Fruit fly (Drosophila melanogaster) whole organism, embryonic: Measurements from ENCODE around the gene CG8142.

Source experiments
- BEAF-32 ChIP-seq: fragments of 200-800 bp; sonication (Bioruptor generic); optimal IDR thresholded peaks from 3 replicates; lab custom pipeline; 2017; ENCODE audit warnings: missing biosample characterization, missing genetic modification characterization, mild to moderate bottlenecking, moderate library complexity, missing genetic modification reagents
- CG11560 ChIP-seq: fragments of 200-800 bp; sonication (Bioruptor generic); IDR thresholded peaks from 3 replicates; pipeline ENCODE4 v1.3.6; 2022; ENCODE audit warnings: missing biosample characterization, missing genetic modification characterization
- CG13624 ChIP-seq: fragments of 200-800 bp; sonication (Bioruptor generic); optimal IDR thresholded peaks from 2 replicates; lab custom pipeline; 2016; ENCODE audit warnings: missing biosample characterization, missing genetic modification characterization
- CG13775 ChIP-seq: fragments of 200-800 bp; sonication (Bioruptor generic); optimal IDR thresholded peaks from 3 replicates; lab custom pipeline; 2017; ENCODE audit warnings: missing biosample characterization, mild to moderate bottlenecking, missing genetic modification characterization
- CG13894 ChIP-seq: fragments of 200-800 bp; sonication (Bioruptor generic); optimal IDR thresholded peaks from 3 replicates; lab custom pipeline; 2018; ENCODE audit warnings: missing biosample characterization, mild to moderate bottlenecking, missing genetic modification characterization, moderate library complexity
- CG14710 ChIP-seq: fragments of 200-800 bp; sonication (Bioruptor generic); optimal IDR thresholded peaks from 3 replicates; lab custom pipeline; 2019; ENCODE audit warnings: missing biosample characterization, mild to moderate bottlenecking, missing genetic modification characterization, moderate library complexity
- CG14965 ChIP-seq: fragments of 200-800 bp; sonication (Bioruptor generic); optimal IDR thresholded peaks from 2 replicates; lab custom pipeline; 2016; ENCODE audit warnings: missing biosample characterization, missing genetic modification characterization, borderline replicate concordance
- CG16813 ChIP-seq: fragments of 200-800 bp; sonication (Bioruptor generic); IDR thresholded peaks from 3 replicates; pipeline ENCODE4 v1.3.6; 2022; ENCODE audit warnings: missing biosample characterization, missing genetic modification characterization; ENCODE audit not compliant: partially characterized antibody
- CG16863 ChIP-seq: fragments of 200-800 bp; sonication (Bioruptor generic); optimal IDR thresholded peaks from 3 replicates; lab custom pipeline; 2016; ENCODE audit warnings: missing biosample characterization, missing genetic modification characterization
- CG17186 ChIP-seq: fragments of 200-800 bp; sonication (Bioruptor generic); optimal IDR thresholded peaks from 3 replicates; lab custom pipeline; 2017; ENCODE audit warnings: missing biosample characterization, missing genetic modification reagents, missing genetic modification characterization
- CG17802 ChIP-seq: fragments of 200-800 bp; sonication (Bioruptor generic); optimal IDR thresholded peaks from 2 replicates; lab custom pipeline; 2018; ENCODE audit warnings: missing biosample characterization, mild to moderate bottlenecking, missing genetic modification characterization, moderate library complexity
- CG18599 ChIP-seq: fragments of 200-800 bp; sonication (Bioruptor generic); optimal IDR thresholded peaks from 3 replicates; lab custom pipeline; 2017; ENCODE audit warnings: missing biosample characterization, missing genetic modification characterization, mild to moderate bottlenecking, moderate library complexity, missing genetic modification reagents
- CG18764 ChIP-seq: fragments of 200-800 bp; sonication (Bioruptor generic); optimal IDR thresholded peaks from 3 replicates; lab custom pipeline; 2016; ENCODE audit warnings: missing biosample characterization, missing genetic modification characterization
- CG2129 ChIP-seq: fragments of 200-800 bp; sonication (Bioruptor generic); IDR thresholded peaks from 2 replicates; pipeline ENCODE4 v1.3.6; 2022; ENCODE audit warnings: missing biosample characterization, missing genetic modification characterization; ENCODE audit not compliant: partially characterized antibody
- CG2678 ChIP-seq: fragments of 200-800 bp; sonication (Bioruptor generic); optimal IDR thresholded peaks from 3 replicates; lab custom pipeline; 2019; ENCODE audit warnings: missing biosample characterization, mild to moderate bottlenecking, missing genetic modification characterization, moderate library complexity
- CG30020 ChIP-seq: fragments of 200-800 bp; optimal IDR thresholded peaks from 2 replicates; lab custom pipeline; 2019; ENCODE audit warnings: missing biosample characterization, mild to moderate bottlenecking, missing genetic modification characterization, moderate library complexity
- CG3163 ChIP-seq: fragments of 200-800 bp; sonication (Bioruptor generic); optimal IDR thresholded peaks from 3 replicates; lab custom pipeline; 2016; ENCODE audit warnings: missing biosample characterization, missing genetic modification characterization
- CG34224 ChIP-seq: fragments of 200-800 bp; sonication (Bioruptor generic); IDR thresholded peaks from 3 replicates; pipeline ENCODE4 v1.3.6; 2022; ENCODE audit warnings: missing biosample characterization, missing genetic modification characterization; ENCODE audit not compliant: partially characterized antibody
- CG3847 ChIP-seq: fragments of 200-800 bp; sonication (Bioruptor generic); IDR thresholded peaks from 2 replicates; pipeline ENCODE4 v1.3.6; 2022; ENCODE audit warnings: missing biosample characterization, missing genetic modification characterization
- CG42726 ChIP-seq: fragments of 200-800 bp; sonication (Bioruptor generic); IDR thresholded peaks from 2 replicates; pipeline ENCODE4 v1.3.6; 2022; ENCODE audit warnings: missing biosample characterization, missing genetic modification characterization; ENCODE audit not compliant: partially characterized antibody
- CG7963 ChIP-seq: fragments of 200-800 bp; sonication (Bioruptor generic); IDR thresholded peaks from 3 replicates; pipeline ENCODE4 v1.3.6; 2022; ENCODE audit warnings: missing biosample characterization, missing genetic modification characterization; ENCODE audit not compliant: partially characterized antibody
- CG8089 ChIP-seq: fragments of 200-800 bp; sonication (Bioruptor generic); optimal IDR thresholded peaks from 3 replicates; lab custom pipeline; 2016; ENCODE audit warnings: missing biosample characterization, missing genetic modification characterization
- CG9727 ChIP-seq: fragments of 200-800 bp; sonication (Bioruptor generic); optimal IDR thresholded peaks from 3 replicates; lab custom pipeline; 2017; ENCODE audit warnings: missing biosample characterization, mild to moderate bottlenecking, missing genetic modification characterization
- Dp ChIP-seq: fragments of 200-800 bp; sonication (Bioruptor generic); optimal IDR thresholded peaks from 2 replicates; lab custom pipeline; 2018; ENCODE audit warnings: missing biosample characterization, mild to moderate bottlenecking, missing genetic modification characterization, moderate library complexity
- Gug ChIP-seq: fragments of 200-800 bp; sonication (Bioruptor generic); IDR thresholded peaks from 4 replicates; pipeline ENCODE4 v1.3.6; 2022; ENCODE audit warnings: missing biosample characterization, missing genetic modification characterization
- Hmr ChIP-seq: fragments of 200-800 bp; sonication (Bioruptor generic); optimal IDR thresholded peaks from 3 replicates; lab custom pipeline; 2017; ENCODE audit warnings: mild to moderate bottlenecking, missing biosample characterization, missing genetic modification reagents, missing genetic modification characterization
- Hr3 ChIP-seq: fragments of 200-800 bp; sonication (Bioruptor generic); optimal IDR thresholded peaks from 3 replicates; lab custom pipeline; 2016; ENCODE audit warnings: missing biosample characterization, missing genetic modification characterization
- Hsf ChIP-seq: fragments of 200-800 bp; sonication (Bioruptor generic); optimal IDR thresholded peaks from 3 replicates; lab custom pipeline; 2016; ENCODE audit warnings: missing biosample characterization, missing genetic modification characterization
- Opbp ChIP-seq: fragments of 200-800 bp; sonication (Bioruptor generic); IDR thresholded peaks from 3 replicates; pipeline ENCODE4 v1.3.6; 2022; ENCODE audit warnings: missing biosample characterization, missing genetic modification characterization; ENCODE audit not compliant: partially characterized antibody
- Ssrp ChIP-seq: fragments of 200-800 bp; sonication (Bioruptor generic); optimal IDR thresholded peaks from 2 replicates; lab custom pipeline; 2018; ENCODE audit warnings: missing biosample characterization, mild to moderate bottlenecking, missing genetic modification characterization, moderate library complexity
- Stat92E ChIP-seq, 3 experiments: fragments of >200 bp in 2 of 3; fragments of 200-800 bp in 1 of 3; sonication (Bioruptor generic) in 1 of 3; optimal IDR thresholded peaks; 2 replicates each; lab custom pipeline; 2017 to 2019; ENCODE audit warnings: missing biosample characterization in 3 of 3, missing genetic modification characterization in 3 of 3, mild to moderate bottlenecking in 1 of 3, moderate library complexity in 1 of 3
- abd-A ChIP-seq: fragments of 200-800 bp; sonication (Bioruptor generic); optimal IDR thresholded peaks from 3 replicates; lab custom pipeline; 2019; ENCODE audit warnings: missing biosample characterization, mild to moderate bottlenecking, missing genetic modification characterization, moderate library complexity
- aop ChIP-seq: fragments of 200-800 bp; sonication (Bioruptor generic); IDR thresholded peaks from 2 replicates; pipeline ENCODE4 v1.3.6; 2022; ENCODE audit warnings: missing biosample characterization, missing genetic modification characterization
- bbx ChIP-seq: fragments of 200-800 bp; sonication (Bioruptor generic); IDR thresholded peaks from 2 replicates; pipeline ENCODE4 v1.3.6; 2022; ENCODE audit warnings: missing biosample characterization, missing genetic modification characterization; ENCODE audit not compliant: partially characterized antibody
- bcd ChIP-seq: fragments of 200-800 bp; sonication (Bioruptor generic); optimal IDR thresholded peaks from 2 replicates; lab custom pipeline; 2017; ENCODE audit warnings: missing biosample characterization, mild to moderate bottlenecking, missing genetic modification characterization
- cato ChIP-seq: fragments of 200-800 bp; sonication (Bioruptor generic); optimal IDR thresholded peaks from 2 replicates; lab custom pipeline; 2016; ENCODE audit warnings: missing biosample characterization, missing genetic modification characterization, borderline replicate concordance
- dpn ChIP-seq, 2 experiments: fragments of 200-800 bp; sonication (Bioruptor generic); optimal IDR thresholded peaks; 3 replicates each; lab custom pipeline; 2016; ENCODE audit warnings: missing biosample characterization in 2 of 2, missing genetic modification characterization in 2 of 2
- gfzf ChIP-seq: fragments of 200-800 bp; sonication (Bioruptor generic); optimal IDR thresholded peaks from 2 replicates; lab custom pipeline; 2016; ENCODE audit warnings: missing biosample characterization, mild to moderate bottlenecking, missing genetic modification characterization, moderate library complexity
- ind ChIP-seq: fragments of 200-800 bp; sonication (Bioruptor generic); optimal IDR thresholded peaks from 3 replicates; lab custom pipeline; 2016; ENCODE audit warnings: missing biosample characterization, missing genetic modification characterization
- jumu ChIP-seq: fragments of 200-800 bp; sonication (Bioruptor generic); optimal IDR thresholded peaks from 3 replicates; lab custom pipeline; 2016; ENCODE audit warnings: missing biosample characterization, missing genetic modification characterization
- mam ChIP-seq: fragments of 200-800 bp; sonication (Bioruptor generic); optimal IDR thresholded peaks from 3 replicates; lab custom pipeline; 2016; ENCODE audit warnings: missing biosample characterization, missing genetic modification characterization
- phol ChIP-seq: fragments of 200-800 bp; sonication (Bioruptor generic); optimal IDR thresholded peaks from 3 replicates; lab custom pipeline; 2018; ENCODE audit warnings: missing biosample characterization, mild to moderate bottlenecking, missing genetic modification characterization, moderate library complexity
- pzg ChIP-seq: fragments of 200-800 bp; sonication (Bioruptor generic); optimal IDR thresholded peaks from 3 replicates; lab custom pipeline; 2018; ENCODE audit warnings: missing biosample characterization, mild to moderate bottlenecking, missing genetic modification characterization, moderate library complexity
- tna ChIP-seq: fragments of 200-800 bp; sonication (Bioruptor generic); IDR thresholded peaks from 2 replicates; pipeline ENCODE4 v1.3.6; 2022; ENCODE audit warnings: missing biosample characterization, missing genetic modification characterization; ENCODE audit not compliant: partially characterized antibody
- unc-4 ChIP-seq: fragments of 200-800 bp; sonication (Bioruptor generic); IDR thresholded peaks from 2 replicates; pipeline ENCODE4 v1.3.6; 2022; ENCODE audit warnings: missing biosample characterization, missing genetic modification characterization; ENCODE audit not compliant: partially characterized antibody
- vnd ChIP-seq: fragments of 200-800 bp; sonication (Bioruptor generic); IDR thresholded peaks from 3 replicates; pipeline ENCODE4 v1.3.6; 2022; ENCODE audit warnings: missing biosample characterization, missing genetic modification characterization; ENCODE audit not compliant: partially characterized antibody
- zen2 ChIP-seq: fragments of 200-800 bp; sonication (Bioruptor generic); IDR thresholded peaks from 3 replicates; pipeline ENCODE4 v1.3.6; 2022; ENCODE audit warnings: missing biosample characterization, missing genetic modification characterization; ENCODE audit not compliant: partially characterized antibody
- zfh2 ChIP-seq: fragments of 200-800 bp; sonication (Bioruptor generic); optimal IDR thresholded peaks from 2 replicates; lab custom pipeline; 2016; ENCODE audit warnings: missing biosample characterization, missing genetic modification characterization

CG8142 gene

dm6 chrX:17887208-17887627 is 42.7 kb upstream of the CG8142 start, which contains the start of gene mnb (continued):
- TF ChIP-seq CG3847 (GFP tag; lab: Robert Waterston, UW) (peak; percentile 46; the same call in 1 of the 2 replicates), CG13894 (tag; lab: Kevin White, UChicago) (peak; percentile 6), CG30020 (tag; lab: Kevin White, UChicago) (peak; percentile 1), CG18599 (GFP tag; lab: Kevin White, UChicago) (no peak), BEAF-32 (GFP tag; lab: Kevin White, UChicago) (peak; percentile 99), CG11560 (tag; lab: Robert Waterston, UW) (peak; percentile 96), tna (peak; percentile 98), vnd (GFP tag; lab: Robert Waterston, UW) (peak; percentile 100), ind (GFP tag; lab: Kevin White, UChicago) (peak; percentile 21), CG8089 (GFP tag; lab: Kevin White, UChicago) (peak; percentile 3), CG2678 (tag; lab: Kevin White, UChicago) (peak; percentile 19), Gug (GFP tag; lab: Robert Waterston, UW) (peak; percentile 61; the same call in 2 of the 4 replicates), CG16863 (GFP tag; lab: Kevin White, UChicago) (peak; percentile 26), Hr3 (GFP tag; lab: Kevin White, UChicago) (peak; percentile 30), CG3163 (GFP tag; lab: Kevin White, UChicago) (peak; percentile 2), dpn (GFP tag; optimal IDR thresholded peaks at IDR 0.05; lab: Kevin White, UChicago) (peak in 1 of 2 experiments; percentile 16), CG14965 (no peak), jumu (GFP tag; lab: Kevin White, UChicago) (no peak), Opbp (GFP tag; lab: Robert Waterston, UW) (peak; percentile 98), CG42726 (GFP tag; lab: Robert Waterston, UW) (peak; percentile 92), CG17186 (GFP tag; lab: Kevin White, UChicago) (peak; percentile 62), bcd (GFP tag; lab: Kevin White, UChicago) (peak; percentile 28), Dp (GFP tag; lab: Kevin White, UChicago) (peak; percentile 82), Ssrp (tag; lab: Kevin White, UChicago) (no peak), CG7963 (peak; percentile 97), phol (tag; lab: Kevin White, UChicago) (peak; percentile 41), CG34224 (GFP tag; lab: Robert Waterston, UW) (peak; percentile 99), Hsf (peak; percentile 11), CG13775 (GFP tag; lab: Kevin White, UChicago) (no peak), CG9727 (no peak), CG16813 (GFP tag; lab: Robert Waterston, UW) (peak; percentile 99), unc-4 (peak; percentile 98), bbx (GFP tag; lab: Robert Waterston, UW) (peak; percentile 99), zfh2 (no peak), abd-A (tag; lab: Kevin White, UChicago) (no peak), CG17802 (tag; lab: Kevin White, UChicago) (no peak), zen2 (peak; percentile 97), pzg (GFP tag; lab: Kevin White, UChicago) (peak; percentile 83), aop (GFP tag; lab: Robert Waterston, UW) (no peak), gfzf (peak; percentile 55), cato (GFP tag; lab: Kevin White, UChicago) (no peak), CG18764 (GFP tag; lab: Kevin White, UChicago) (peak; percentile 19), Stat92E (GFP tag; optimal IDR thresholded peaks at IDR 0.05; lab: Kevin White, UChicago) (peak in 1 of 3 experiments; percentile 33), CG2129 (peak; percentile 99), Hmr (GFP tag; lab: Kevin White, UChicago) (peak; percentile 56), mam (GFP tag; lab: Kevin White, UChicago) (peak; percentile 48), CG14710 (tag; lab: Kevin White, UChicago) (peak; percentile 73), CG13624 (peak; percentile 4)
